Worm (Caenorhabditis elegans) whole organism, L2 larva: Measurements from ENCODE around the gene Y39H10B.2.
"Not testable (repeated sequence)": the region's sequence is repeated elsewhere in the genome, so short reads cannot be mapped to it uniquely, and the experiment has no call there.

Experiments used
- C34F6.9 ChIP-seq: fragments of 150-350 bp; optimal IDR thresholded peaks from 2 replicates; lab custom pipeline; 2014; ENCODE audit warnings: missing biosample characterization, missing genetic modification characterization
- F13H6.1 ChIP-seq: sonication (generic microtip); optimal IDR thresholded peaks from 2 replicates; lab custom pipeline; 2016; ENCODE audit warnings: missing genetic modification characterization, missing compliant biosample characterization
- Y55F3AM.14 ChIP-seq: fragments of 200-800 bp; sonication (Bioruptor generic); optimal IDR thresholded peaks from 2 replicates; lab custom pipeline; 2018; ENCODE audit warnings: mild to moderate bottlenecking, missing genetic modification characterization, missing compliant biosample characterization
- ZK546.5 ChIP-seq: sonication (generic microtip); optimal IDR thresholded peaks from 2 replicates; lab custom pipeline; 2017; ENCODE audit warnings: missing biosample characterization, missing genetic modification characterization
- alr-1 ChIP-seq: fragments of 150-350 bp; optimal IDR thresholded peaks from 2 replicates; lab custom pipeline; 2014; ENCODE audit warnings: missing biosample characterization, missing genetic modification characterization
- aly-2 ChIP-seq: fragments of 150-350 bp; optimal IDR thresholded peaks from 2 replicates; lab custom pipeline; 2014; ENCODE audit warnings: missing biosample characterization, missing genetic modification characterization
- ama-1 ChIP-seq: fragments of 150-350 bp; optimal IDR thresholded peaks from 2 replicates; lab custom pipeline; 2018; ENCODE audit warnings: inconsistent platforms
- blmp-1 ChIP-seq: sonication (generic microtip); optimal IDR thresholded peaks from 2 replicates; lab custom pipeline; 2017; ENCODE audit warnings: missing genetic modification characterization, mild to moderate bottlenecking, missing compliant biosample characterization, antibody characterized with exemption, moderate library complexity; ENCODE audit not compliant: insufficient read depth
- ceh-16 ChIP-seq: fragments of 150-350 bp; optimal IDR thresholded peaks from 2 replicates; lab custom pipeline; 2014; ENCODE audit warnings: missing biosample characterization, missing genetic modification characterization
- ceh-82 ChIP-seq: fragments of 150-350 bp; optimal IDR thresholded peaks from 2 replicates; lab custom pipeline; 2014; ENCODE audit warnings: missing biosample characterization, missing genetic modification characterization
- crh-2 ChIP-seq: sonication (generic microtip); optimal IDR thresholded peaks from 2 replicates; lab custom pipeline; 2017; ENCODE audit warnings: missing biosample characterization, missing genetic modification characterization
- dmd-4 ChIP-seq: sonication (generic microtip); optimal IDR thresholded peaks from 2 replicates; lab custom pipeline; 2017; ENCODE audit warnings: missing biosample characterization, missing genetic modification characterization
- egl-27 ChIP-seq: sonication (generic microtip); optimal IDR thresholded peaks from 3 replicates; lab custom pipeline; 2017; ENCODE audit warnings: missing biosample characterization, missing genetic modification reagents, missing genetic modification characterization
- elt-1 ChIP-seq: fragments of 150-350 bp; optimal IDR thresholded peaks from 2 replicates; lab custom pipeline; 2014; ENCODE audit warnings: missing biosample characterization, missing genetic modification characterization
- elt-3 ChIP-seq: sonication (generic microtip); optimal IDR thresholded peaks from 2 replicates; lab custom pipeline; 2017; ENCODE audit warnings: missing biosample characterization, missing genetic modification characterization
- fos-1 ChIP-seq: fragments of 150-350 bp; optimal IDR thresholded peaks from 2 replicates; lab custom pipeline; 2014; ENCODE audit warnings: missing biosample characterization, missing genetic modification characterization
- gmeb-1 ChIP-seq: fragments of 150-350 bp; optimal IDR thresholded peaks from 2 replicates; lab custom pipeline; 2014; ENCODE audit warnings: missing biosample characterization, missing genetic modification characterization
- lin-11 ChIP-seq: fragments of 150-350 bp; sonication (generic microtip); optimal IDR thresholded peaks from 2 replicates; lab custom pipeline; 2014; ENCODE audit warnings: missing biosample characterization, missing genetic modification characterization, inconsistent platforms, mixed read lengths
- lin-13 ChIP-seq: fragments of 150-350 bp; optimal IDR thresholded peaks from 2 replicates; lab custom pipeline; 2014; ENCODE audit warnings: missing biosample characterization, missing genetic modification reagents, missing genetic modification characterization
- lin-39 ChIP-seq: fragments of 150-350 bp; optimal IDR thresholded peaks from 2 replicates; lab custom pipeline; 2014; ENCODE audit warnings: missing biosample characterization, missing genetic modification reagents, missing genetic modification characterization
- lsy-2 ChIP-seq, 2 experiments: fragments of 150-350 bp in 1 of 2; sonication (generic microtip) in 1 of 2; optimal IDR thresholded peaks; 2 replicates each; lab custom pipeline; 2014 to 2017; ENCODE audit warnings: missing biosample characterization in 2 of 2, missing genetic modification characterization in 2 of 2
- mab-5 ChIP-seq: fragments of 150-350 bp; optimal IDR thresholded peaks from 2 replicates; lab custom pipeline; 2014; ENCODE audit warnings: missing biosample characterization, missing genetic modification characterization
- mbf-1 ChIP-seq: sonication (generic microtip); optimal IDR thresholded peaks from 2 replicates; lab custom pipeline; 2017; ENCODE audit warnings: missing biosample characterization, missing genetic modification characterization
- nhr-11 ChIP-seq: fragments of 150-350 bp; optimal IDR thresholded peaks from 2 replicates; lab custom pipeline; 2014; ENCODE audit warnings: missing biosample characterization, missing genetic modification characterization
- nhr-12 ChIP-seq: fragments of 150-350 bp; optimal IDR thresholded peaks from 2 replicates; lab custom pipeline; 2014; ENCODE audit warnings: missing biosample characterization, missing genetic modification characterization
- nhr-129 ChIP-seq: fragments of 150-350 bp; optimal IDR thresholded peaks from 2 replicates; lab custom pipeline; 2014; ENCODE audit warnings: missing biosample characterization, missing genetic modification characterization
- nhr-21 ChIP-seq: fragments of 150-350 bp; optimal IDR thresholded peaks from 2 replicates; lab custom pipeline; 2014; ENCODE audit warnings: missing biosample characterization, missing genetic modification characterization
- nhr-237 ChIP-seq: fragments of 150-350 bp; optimal IDR thresholded peaks from 2 replicates; lab custom pipeline; 2014; ENCODE audit warnings: missing biosample characterization, missing genetic modification characterization
- nhr-25 ChIP-seq: fragments of 150-350 bp; sonication (generic microtip); optimal IDR thresholded peaks from 3 replicates; lab custom pipeline; 2014; ENCODE audit warnings: missing biosample characterization, missing genetic modification characterization
- nhr-77 ChIP-seq: fragments of 150-350 bp; optimal IDR thresholded peaks from 2 replicates; lab custom pipeline; 2014; ENCODE audit warnings: missing biosample characterization, missing genetic modification characterization
- peb-1 ChIP-seq: fragments of 150-350 bp; optimal IDR thresholded peaks from 2 replicates; lab custom pipeline; 2014; ENCODE audit warnings: missing biosample characterization, missing genetic modification characterization
- skn-1 ChIP-seq: sonication (generic microtip); optimal IDR thresholded peaks from 2 replicates; lab custom pipeline; 2017; ENCODE audit warnings: missing biosample characterization, missing genetic modification characterization
- sma-3 ChIP-seq: sonication (generic microtip); optimal IDR thresholded peaks from 2 replicates; lab custom pipeline; 2016; ENCODE audit warnings: missing genetic modification reagents, missing genetic modification characterization, missing compliant biosample characterization
- sma-9 ChIP-seq, 2 experiments: fragments of 150-350 bp in 1 of 2; sonication (generic microtip) in 1 of 2; optimal IDR thresholded peaks; 2 replicates each; lab custom pipeline; 2014 to 2016; ENCODE audit warnings: missing genetic modification characterization in 2 of 2, mild to moderate bottlenecking in 1 of 2, missing biosample characterization in 1 of 2, missing compliant biosample characterization in 1 of 2, missing genetic modification reagents in 1 of 2, moderate library complexity in 1 of 2
- snpc-4 ChIP-seq: fragments of 150-350 bp; optimal IDR thresholded peaks from 2 replicates; lab custom pipeline; 2014; ENCODE audit warnings: missing biosample characterization, missing genetic modification characterization
- unc-39 ChIP-seq: fragments of 150-350 bp; optimal IDR thresholded peaks from 2 replicates; lab custom pipeline; 2014; ENCODE audit warnings: missing biosample characterization, missing genetic modification characterization
- unc-62 ChIP-seq: fragments of 150-350 bp; optimal IDR thresholded peaks from 2 replicates; lab custom pipeline; 2014; ENCODE audit warnings: missing biosample characterization, missing genetic modification reagents, missing genetic modification characterization
- zag-1 ChIP-seq: fragments of 150-350 bp; optimal IDR thresholded peaks from 2 replicates; lab custom pipeline; 2014; ENCODE audit warnings: missing biosample characterization, missing genetic modification characterization
- ztf-1 ChIP-seq: fragments of 200-800 bp; sonication (Bioruptor generic); conservative IDR thresholded peaks from 2 replicates; pipeline ENCODE4 v1.3.6; 2022; ENCODE audit warnings: missing genetic modification characterization, missing compliant biosample characterization
- ztf-11 ChIP-seq: sonication (generic microtip); optimal IDR thresholded peaks from 2 replicates; lab custom pipeline; 2017; ENCODE audit warnings: missing biosample characterization, missing genetic modification characterization
- ztf-4 ChIP-seq: fragments of 150-350 bp; optimal IDR thresholded peaks from 2 replicates; lab custom pipeline; 2014; ENCODE audit warnings: missing biosample characterization, missing genetic modification characterization

Y39H10B.2 gene

ce11 chrV:3668464-3668863, at the start of gene Y39H10B.2:
Gene Y39H10B.2, plus strand, starts transcription at chrV:3668764.
- TF ChIP-seq nhr-11 (tag; lab: Kevin White, UChicago) (no peak), Y55F3AM.14 (no peak), sma-3 (GFP tag; lab: Kevin White, UChicago) (no peak), ztf-4 (tag; lab: Kevin White, UChicago) (no peak), gmeb-1 (tag; lab: Kevin White, UChicago) (no peak), alr-1 (tag; lab: Kevin White, UChicago) (no peak), ceh-82 (no peak)
- TF ChIP-seq, all 48 proteins: peak for 0

- not testable (repeated sequence) for TF ChIP-seq nhr-77 (tag; lab: Kevin White, UChicago); blmp-1 (tag; lab: Kevin White, UChicago); Y55F3AM.14
Observed at ce11 chrV:3620608-3621007, 48.0 kb upstream of the Y39H10B.2 start, which contains the start of gene srx-93. Gene srx-93, minus strand, starts transcription at chrV:3620708.

ce11 chrV:3626944-3627343, 41.6 kb upstream of the Y39H10B.2 start, which contains the start of gene F59B1.4:
Gene F59B1.4, minus strand, starts transcription at chrV:3627044.
- TF ChIP-seq peb-1 (tag; lab: Kevin White, UChicago) (no peak), skn-1 (no peak), elt-3 (no peak), unc-39 (tag; lab: Kevin White, UChicago) (no peak), Y55F3AM.14 (no peak), nhr-237 (tag; lab: Kevin White, UChicago) (no peak), ztf-1 (GFP tag; lab: Robert Waterston, UW) (no peak)
- TF ChIP-seq, all 48 proteins: peak for 0

ce11 chrV:3631591-3631990, 37.0 kb upstream of the Y39H10B.2 start, which contains the start of gene F59B1.6:
Gene F59B1.6, minus strand, starts transcription at chrV:3631691.
- TF ChIP-seq ztf-4 (tag; lab: Kevin White, UChicago): no peak
- no peak for TF ChIP-seq ceh-16 (tag; lab: Kevin White, UChicago)
- TF ChIP-seq nhr-25 (tag; lab: Kevin White, UChicago): no peak
- no peak for TF ChIP-seq nhr-11 (tag; lab: Kevin White, UChicago)
- no peak for TF ChIP-seq fos-1
- TF ChIP-seq peb-1 (tag; lab: Kevin White, UChicago): no peak
- no peak for TF ChIP-seq C34F6.9 (tag; lab: Kevin White, UChicago)
- TF ChIP-seq lsy-2 (tag; optimal IDR thresholded peaks at IDR 0.05; lab: Kevin White, UChicago): no peak
- no peak for TF ChIP-seq ZK546.5 (tag; lab: Kevin White, UChicago)
- TF ChIP-seq aly-2 (tag; lab: Kevin White, UChicago): no peak
- TF ChIP-seq nhr-12 (tag; lab: Kevin White, UChicago): no peak
- TF ChIP-seq elt-1: no peak
- no peak for TF ChIP-seq ama-1 (lab: Kevin White, UChicago)
- TF ChIP-seq nhr-21 (tag; lab: Kevin White, UChicago): no peak
- no peak for TF ChIP-seq unc-39 (tag; lab: Kevin White, UChicago)
- no peak for TF ChIP-seq egl-27 (tag; lab: Kevin White, UChicago)
- no peak for TF ChIP-seq mab-5
- TF ChIP-seq dmd-4 (tag; lab: Kevin White, UChicago): no peak

- no peak for TF ChIP-seq ceh-82
- no peak for TF ChIP-seq mbf-1 (tag; lab: Kevin White, UChicago)
- no peak for TF ChIP-seq zag-1 (tag; lab: Kevin White, UChicago)
- TF ChIP-seq ztf-1 (GFP tag; lab: Robert Waterston, UW): no peak
- no peak for TF ChIP-seq skn-1
- peak; percentile 46 for TF ChIP-seq fos-1
- no peak for TF ChIP-seq blmp-1 (tag; lab: Kevin White, UChicago)
- no peak for TF ChIP-seq C34F6.9 (tag; lab: Kevin White, UChicago)
- no peak for TF ChIP-seq ama-1 (lab: Kevin White, UChicago)
- no peak for TF ChIP-seq ztf-11 (tag; lab: Kevin White, UChicago)
- TF ChIP-seq nhr-129 (tag; lab: Kevin White, UChicago): peak; percentile 38
- TF ChIP-seq ceh-16 (tag; lab: Kevin White, UChicago): no peak
- no peak for TF ChIP-seq aly-2 (tag; lab: Kevin White, UChicago)
- TF ChIP-seq lin-13 (GFP tag; lab: Kevin White, UChicago): no peak
- TF ChIP-seq mab-5: no peak
- no peak for TF ChIP-seq lin-39
- TF ChIP-seq ZK546.5 (tag; lab: Kevin White, UChicago): no peak
- no peak for TF ChIP-seq nhr-11 (tag; lab: Kevin White, UChicago)
- TF ChIP-seq unc-39 (tag; lab: Kevin White, UChicago): no peak
- TF ChIP-seq unc-62 (GFP tag; lab: Kevin White, UChicago): no peak
- peak; percentile 68 for TF ChIP-seq sma-9 (GFP tag; optimal IDR thresholded peaks at IDR 0.05; lab: Kevin White, UChicago)
- no peak for TF ChIP-seq sma-9 (tag; optimal IDR thresholded peaks at IDR 0.05; lab: Kevin White, UChicago)
- TF ChIP-seq crh-2 (tag; lab: Kevin White, UChicago): peak; percentile 48
- TF ChIP-seq alr-1 (tag; lab: Kevin White, UChicago): no peak
- no peak for TF ChIP-seq peb-1 (tag; lab: Kevin White, UChicago)
- no peak for TF ChIP-seq snpc-4
- no peak for TF ChIP-seq sma-3 (GFP tag; lab: Kevin White, UChicago)
- peak; percentile 15 for TF ChIP-seq F13H6.1 (tag; lab: Kevin White, UChicago)
- TF ChIP-seq lin-11 (tag; lab: Kevin White, UChicago): no peak
- TF ChIP-seq nhr-12 (tag; lab: Kevin White, UChicago): no peak
- TF ChIP-seq dmd-4 (tag; lab: Kevin White, UChicago): no peak
Observed at ce11 chrV:3632249-3633030, 36.1 kb upstream of the Y39H10B.2 start.
